Worm (Caenorhabditis elegans): ENCODE measurements around the gene dlc-3.

The dlc-3 gene

ce11 chrIV:16399017-16399416 is 33.0 kb upstream of the dlc-3 start (continued):
- TF ChIP-seq cey-2 (tag; optimal IDR thresholded peaks at IDR 0.05; ENCODE audit: borderline replicate concordance, insufficient read depth) (no peak), spr-3 (GFP tag; optimal IDR thresholded peaks at IDR 0.05) (peak; percentile 46), nhr-102 (tag; optimal IDR thresholded peaks at IDR 0.05) (peak; percentile 47), lin-39 (tag; optimal IDR thresholded peaks at IDR 0.05) (no peak), D1046.2 (GFP tag; IDR thresholded peaks at IDR 0.05) (no peak), nhr-76 (tag; optimal IDR thresholded peaks at IDR 0.05) (no peak), ceh-62 (tag; optimal IDR thresholded peaks at IDR 0.05) (no peak), daf-8 (GFP tag; IDR thresholded peaks at IDR 0.05) (no peak), daf-16 (GFP tag; optimal IDR thresholded peaks at IDR 0.05) (peak; percentile 8 to 90), daf-16 (tag; optimal IDR thresholded peaks at IDR 0.05) (peak; percentile 55), lsy-2 (tag; optimal IDR thresholded peaks at IDR 0.05) (peak in 1 of 2 experiments; percentile 38), dpl-1 (GFP tag; optimal IDR thresholded peaks at IDR 0.05) (no peak), saeg-2 (GFP tag; IDR thresholded peaks at IDR 0.05) (no peak), hif-1 (tag; optimal IDR thresholded peaks at IDR 0.05) (peak in 1 of 2 experiments; percentile 36), madf-9 (GFP tag; conservative IDR thresholded peaks at IDR 0.05) (peak; percentile 62; the same call in 1 of the 2 replicates), ztf-7 (tag; optimal IDR thresholded peaks at IDR 0.05) (no peak), mdt-29 (GFP tag; IDR thresholded peaks at IDR 0.05) (peak; percentile 29; the same call in 1 of the 2 replicates), F37D6.2 (tag; optimal IDR thresholded peaks at IDR 0.05) (peak; percentile 27), arid-1 (GFP tag; conservative IDR thresholded peaks at IDR 0.05) (peak; percentile 60; the same call in 1 of the 2 replicates), F49E8.2 (tag; optimal IDR thresholded peaks at IDR 0.05; ENCODE audit: borderline replicate concordance) (peak; percentile 56), nhr-6 (tag; optimal IDR thresholded peaks at IDR 0.05) (peak; percentile 10), hlh-30 (tag; optimal IDR thresholded peaks at IDR 0.05; ENCODE audit: insufficient read depth) (peak; percentile 43), lin-38 (GFP tag; IDR thresholded peaks at IDR 0.05) (peak; percentile 85), lin-1 (GFP tag; IDR thresholded peaks at IDR 0.05) (peak; percentile 63; the same call in 1 of the 2 replicates), lin-13 (GFP tag; optimal IDR thresholded peaks at IDR 0.05) (peak; percentile 27), F26F4.8 (GFP tag; conservative IDR thresholded peaks at IDR 0.05) (peak; percentile 81; the same call in 1 of the 2 replicates), ZK546.5 (tag; optimal IDR thresholded peaks at IDR 0.05) (no peak), dmd-9 (GFP tag; IDR thresholded peaks at IDR 0.05) (0 out of 2 replicates have a peak, but pooled peaks have one; percentile 55), mes-2 (tag; optimal IDR thresholded peaks at IDR 0.05; ENCODE audit: poor library complexity, severe bottlenecking) (peak; percentile 74), fkh-10 (GFP tag; optimal IDR thresholded peaks at IDR 0.05) (no peak), ces-1 (GFP tag; optimal IDR thresholded peaks at IDR 0.05) (no peak), ceh-32 (tag; optimal IDR thresholded peaks at IDR 0.05; ENCODE audit: poor library complexity) (peak; percentile 5), rbr-2 (tag; optimal IDR thresholded peaks at IDR 0.05) (peak; percentile 36), ztf-11 (tag; optimal IDR thresholded peaks at IDR 0.05) (no peak), daf-12 (tag; optimal IDR thresholded peaks at IDR 0.05) (no peak), madf-5 (GFP tag; IDR thresholded peaks at IDR 0.05) (peak; percentile 39 to 77; a peak in 2 of 4 replicates), php-3 (GFP tag; IDR thresholded peaks at IDR 0.05) (no peak), sdz-12 (GFP tag; optimal IDR thresholded peaks at IDR 0.05) (no peak), zfp-2 (tag; optimal IDR thresholded peaks at IDR 0.05) (peak; percentile 22), T26A8.4 (GFP tag; IDR thresholded peaks at IDR 0.05) (peak; percentile 74), hmg-1.1 (GFP tag; IDR thresholded peaks at IDR 0.05) (peak; percentile 84), tra-1 (GFP tag; IDR thresholded peaks at IDR 0.05) (peak; percentile 65; the same call in 1 of the 2 replicates), F10B5.3 (tag; optimal IDR thresholded peaks at IDR 0.05) (no peak), Y105C5A.15 (GFP tag; IDR thresholded peaks at IDR 0.05) (peak; percentile 96), zip-2 (tag; optimal IDR thresholded peaks at IDR 0.05) (no peak), ZK337.2 (GFP tag; IDR thresholded peaks at IDR 0.05) (no peak), unc-62 (GFP tag; optimal IDR thresholded peaks at IDR 0.05 in 1 of 2) (no peak), unc-62 (tag; optimal IDR thresholded peaks at IDR 0.05) (no peak), nhr-11 (tag; optimal IDR thresholded peaks at IDR 0.05) (no peak), lin-29 (GFP tag; IDR thresholded peaks at IDR 0.05) (0 out of 2 replicates have a peak, but pooled peaks have one; percentile 47), lim-7 (GFP tag; IDR thresholded peaks at IDR 0.05) (peak; percentile 87)

All from whole organism, L4 larva.